Worm (Caenorhabditis elegans) whole organism, L4 larva: ENCODE results near the gene rabn-5.
A peak's percentile ranks its signal among the peaks of the same experiment; 100 is the strongest.

Experiments used
- D1046.2 ChIP-seq: fragments of 200-800 bp; sonication (Bioruptor generic); IDR thresholded peaks from 2 replicates; pipeline ENCODE4 v1.3.6; 2022; ENCODE audit warnings: missing genetic modification characterization, missing compliant biosample characterization
- F44E2.7 ChIP-seq: fragments of 200-800 bp; sonication (Bioruptor generic); IDR thresholded peaks from 2 replicates; pipeline ENCODE4 v2.1.2; 2022; ENCODE audit warnings: missing genetic modification characterization, missing compliant biosample characterization
- F49E8.2 ChIP-seq: sonication (generic microtip); optimal IDR thresholded peaks from 2 replicates; lab custom pipeline; 2016; ENCODE audit warnings: missing compliant biosample characterization, mild to moderate bottlenecking, missing genetic modification characterization, borderline replicate concordance
- Y105C5A.15 ChIP-seq: fragments of 200-800 bp; sonication (Bioruptor generic); IDR thresholded peaks from 2 replicates; pipeline ENCODE4 v1.3.6; 2022; ENCODE audit warnings: missing genetic modification characterization, missing compliant biosample characterization
- Y5F2A.4 ChIP-seq: fragments of 200-800 bp; sonication (Bioruptor generic); optimal IDR thresholded peaks from 2 replicates; lab custom pipeline; 2018; ENCODE audit warnings: mild to moderate bottlenecking, missing genetic modification characterization, missing compliant biosample characterization
- Y75B8A.6 ChIP-seq: fragments of 200-800 bp; sonication (Bioruptor generic); IDR thresholded peaks from 2 replicates; pipeline ENCODE4 v1.3.6; 2022; ENCODE audit warnings: missing genetic modification reagents, missing genetic modification characterization, missing compliant biosample characterization
- ZK337.2 ChIP-seq: fragments of 200-800 bp; sonication (Bioruptor generic); IDR thresholded peaks from 2 replicates; pipeline ENCODE4 v1.3.6; 2022; ENCODE audit warnings: missing genetic modification reagents, missing genetic modification characterization, missing compliant biosample characterization
- ama-1 ChIP-seq: fragments of 150-350 bp; optimal IDR thresholded peaks from 2 replicates; lab custom pipeline; 2014; ENCODE audit warnings: inconsistent platforms, mixed read lengths
- ceh-20 ChIP-seq: fragments of 200-800 bp; sonication (Bioruptor generic); IDR thresholded peaks from 2 replicates; pipeline ENCODE4 v1.3.6; 2022; ENCODE audit warnings: missing genetic modification reagents, missing genetic modification characterization, missing compliant biosample characterization
- ceh-44 ChIP-seq: fragments of 200-800 bp; sonication (Bioruptor generic); IDR thresholded peaks from 2 replicates; pipeline ENCODE4 v1.3.6; 2022; ENCODE audit warnings: missing genetic modification reagents, missing genetic modification characterization, missing compliant biosample characterization
- ceh-62 ChIP-seq: sonication (generic microtip); optimal IDR thresholded peaks from 2 replicates; lab custom pipeline; 2017; ENCODE audit warnings: missing biosample characterization, missing genetic modification characterization
- ceh-82 ChIP-seq: sonication (generic microtip); optimal IDR thresholded peaks from 2 replicates; lab custom pipeline; 2017; ENCODE audit warnings: missing biosample characterization, missing genetic modification characterization
- ces-1 ChIP-seq: fragments of 150-350 bp; sonication (generic microtip); optimal IDR thresholded peaks from 4 replicates; lab custom pipeline; 2014; ENCODE audit warnings: missing biosample characterization, missing genetic modification reagents, missing genetic modification characterization
- daf-12 ChIP-seq: fragments of 150-350 bp; optimal IDR thresholded peaks from 2 replicates; lab custom pipeline; 2014; ENCODE audit warnings: missing biosample characterization, missing genetic modification reagents, missing genetic modification characterization
- daf-16 ChIP-seq, 3 experiments: sonication (generic microtip); optimal IDR thresholded peaks; 2 replicates each; lab custom pipeline; 2016 to 2017; ENCODE audit warnings: missing genetic modification characterization in 3 of 3, missing genetic modification reagents in 3 of 3, mild to moderate bottlenecking in 2 of 3, missing compliant biosample characterization in 2 of 3, missing biosample characterization in 1 of 3, moderate library complexity in 1 of 3
- daf-8 ChIP-seq: fragments of 200-800 bp; sonication (Bioruptor generic); IDR thresholded peaks from 2 replicates; pipeline ENCODE4 v1.3.6; 2022; ENCODE audit warnings: missing genetic modification characterization, missing compliant biosample characterization
- dmd-9 ChIP-seq: fragments of 200-800 bp; sonication (Bioruptor generic); IDR thresholded peaks from 2 replicates; pipeline ENCODE4 v1.3.6; 2022; ENCODE audit warnings: missing genetic modification reagents, missing genetic modification characterization, missing compliant biosample characterization
- egl-43 ChIP-seq: fragments of 200-800 bp; sonication (Bioruptor generic); IDR thresholded peaks from 2 replicates; pipeline ENCODE4 v1.3.6; 2022; ENCODE audit warnings: missing genetic modification reagents, missing genetic modification characterization, missing compliant biosample characterization
- gei-8 ChIP-seq: fragments of 200-800 bp; sonication (Bioruptor generic); optimal IDR thresholded peaks from 2 replicates; lab custom pipeline; 2018; ENCODE audit warnings: mild to moderate bottlenecking, missing genetic modification characterization, missing compliant biosample characterization
- hlh-11 ChIP-seq: fragments of 200-800 bp; sonication (Bioruptor generic); optimal IDR thresholded peaks from 2 replicates; lab custom pipeline; 2018; ENCODE audit warnings: mild to moderate bottlenecking, missing genetic modification characterization, missing compliant biosample characterization
- lin-13 ChIP-seq: fragments of 150-350 bp; optimal IDR thresholded peaks from 2 replicates; lab custom pipeline; 2014; ENCODE audit warnings: missing biosample characterization, missing genetic modification reagents, missing genetic modification characterization
- lin-39 ChIP-seq: fragments of 150-350 bp; optimal IDR thresholded peaks from 2 replicates; lab custom pipeline; 2014; ENCODE audit warnings: missing biosample characterization, missing genetic modification reagents, missing genetic modification characterization
- lir-3 ChIP-seq: sonication (generic microtip); optimal IDR thresholded peaks from 2 replicates; lab custom pipeline; 2016; ENCODE audit warnings: mild to moderate bottlenecking, missing genetic modification characterization, missing compliant biosample characterization
- lsy-2 ChIP-seq, 2 experiments: fragments of 150-350 bp in 1 of 2; sonication (generic microtip) in 1 of 2; optimal IDR thresholded peaks; 2 replicates each; lab custom pipeline; 2014 to 2017; ENCODE audit warnings: missing biosample characterization in 2 of 2, missing genetic modification characterization in 2 of 2
- madf-9 ChIP-seq: fragments of 200-800 bp; sonication (Bioruptor generic); conservative IDR thresholded peaks from 2 replicates; pipeline ENCODE4 v1.3.6; 2022; ENCODE audit warnings: missing genetic modification reagents, missing genetic modification characterization, missing compliant biosample characterization
- mdl-1 ChIP-seq, 2 experiments: fragments of 150-350 bp in 1 of 2; sonication (generic microtip) in 1 of 2; optimal IDR thresholded peaks; 2 replicates each; lab custom pipeline; 2014 to 2017; ENCODE audit warnings: missing biosample characterization in 2 of 2, missing genetic modification characterization in 2 of 2
- mes-2 ChIP-seq: sonication (generic microtip); optimal IDR thresholded peaks from 2 replicates; lab custom pipeline; 2016; ENCODE audit warnings: missing genotype, mild to moderate bottlenecking, missing genetic modification characterization, missing compliant biosample characterization; ENCODE audit not compliant: poor library complexity, severe bottlenecking
- nhr-10 ChIP-seq: fragments of 150-350 bp; optimal IDR thresholded peaks from 2 replicates; lab custom pipeline; 2014; ENCODE audit warnings: missing biosample characterization, missing genetic modification characterization
- nhr-11 ChIP-seq: fragments of 150-350 bp; optimal IDR thresholded peaks from 2 replicates; lab custom pipeline; 2014; ENCODE audit warnings: missing biosample characterization, missing genetic modification characterization
- pha-4 ChIP-seq, 2 experiments: fragments of 150-350 bp in 1 of 2; fragments of 200-800 bp in 1 of 2; sonication (Bioruptor generic) in 1 of 2; IDR thresholded peaks in 1 of 2; optimal IDR thresholded peaks in 1 of 2; 2 replicates each; pipeline versions ENCODE4 v1.3.6 to Lab custom; 2014 to 2022; ENCODE audit warnings: missing genetic modification characterization in 2 of 2, missing genetic modification reagents in 2 of 2, missing biosample characterization in 1 of 2, missing compliant biosample characterization in 1 of 2
- rbr-2 ChIP-seq: sonication (generic microtip); optimal IDR thresholded peaks from 2 replicates; lab custom pipeline; 2016; ENCODE audit warnings: missing genotype, missing genetic modification characterization, missing compliant biosample characterization
- set-16 ChIP-seq: fragments of 200-800 bp; sonication (Bioruptor generic); IDR thresholded peaks from 2 replicates; pipeline ENCODE4 v1.3.6; 2022; ENCODE audit warnings: missing genetic modification reagents, missing genetic modification characterization, missing compliant biosample characterization
- snpc-1.2 ChIP-seq: fragments of 200-800 bp; sonication (Bioruptor generic); IDR thresholded peaks from 2 replicates; pipeline ENCODE4 v1.3.6; 2022; ENCODE audit warnings: missing genetic modification reagents, missing genetic modification characterization, missing compliant biosample characterization
- unc-62 ChIP-seq, 3 experiments: fragments of 150-350 bp in 1 of 3; sonication (generic microtip); optimal IDR thresholded peaks in 2 of 3; peaks in 1 of 3; 1 replicate in 1 of 3; 2 replicates in 2 of 3; lab custom pipeline; 2014 to 2017; ENCODE audit warnings: missing biosample characterization in 3 of 3, missing genetic modification characterization in 3 of 3, missing genetic modification reagents in 3 of 3, missing genotype in 1 of 3
- vab-7 ChIP-seq: fragments of 200-800 bp; sonication (Bioruptor generic); IDR thresholded peaks from 2 replicates; pipeline ENCODE4 v1.3.6; 2022; ENCODE audit warnings: missing genetic modification reagents, missing genetic modification characterization, missing compliant biosample characterization
- zag-1 ChIP-seq: fragments of 150-350 bp; optimal IDR thresholded peaks from 2 replicates; lab custom pipeline; 2014; ENCODE audit warnings: missing biosample characterization, missing genetic modification characterization
- zfp-3 ChIP-seq: fragments of 200-800 bp; sonication (Bioruptor generic); conservative IDR thresholded peaks from 2 replicates; pipeline ENCODE4 v1.3.6; 2022; ENCODE audit warnings: missing genetic modification reagents, missing genetic modification characterization, missing compliant biosample characterization
- ztf-11 ChIP-seq: fragments of 150-350 bp; optimal IDR thresholded peaks from 2 replicates; lab custom pipeline; 2014; ENCODE audit warnings: missing biosample characterization, missing genetic modification characterization

The rabn-5 gene

DNA sequence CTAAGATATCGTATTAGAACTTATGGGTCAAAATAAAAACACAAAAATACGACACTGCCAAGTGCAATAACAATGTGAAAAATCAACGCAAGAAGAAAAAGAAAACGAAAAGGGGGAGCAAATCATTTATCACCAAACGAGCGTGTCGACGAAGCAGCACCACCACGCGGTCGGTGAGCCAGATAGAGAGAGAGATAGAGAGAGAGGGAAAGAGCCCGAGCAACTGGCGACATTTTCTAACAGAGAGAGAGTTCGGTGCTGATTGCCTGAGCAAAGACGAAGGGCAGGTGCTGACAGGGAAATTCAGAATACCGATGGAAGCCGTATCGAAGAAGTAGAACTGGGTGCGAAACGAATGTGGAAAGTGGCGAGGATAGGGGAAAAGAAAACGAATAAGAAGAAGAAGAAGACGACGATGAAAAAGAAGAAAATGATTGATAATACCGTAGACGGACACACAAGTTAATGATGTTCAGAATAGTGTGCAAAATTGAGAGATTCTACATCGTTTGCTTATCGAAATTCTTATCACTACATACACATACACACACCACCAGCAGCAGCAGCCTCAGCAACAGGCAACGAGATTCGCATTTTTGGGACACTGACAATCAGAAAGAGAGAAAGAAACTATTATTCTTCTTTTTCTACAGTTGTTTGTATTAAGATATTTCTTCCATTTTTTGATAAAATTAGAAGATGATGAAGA is 29.0 kb upstream of the rabn-5 start (continued):
- TF ChIP-seq lsy-2 (tag; optimal IDR thresholded peaks at IDR 0.05; lab: Kevin White, UChicago) (peak in 1 of 2 experiments; percentile 23), zfp-3 (no peak)

DNA sequence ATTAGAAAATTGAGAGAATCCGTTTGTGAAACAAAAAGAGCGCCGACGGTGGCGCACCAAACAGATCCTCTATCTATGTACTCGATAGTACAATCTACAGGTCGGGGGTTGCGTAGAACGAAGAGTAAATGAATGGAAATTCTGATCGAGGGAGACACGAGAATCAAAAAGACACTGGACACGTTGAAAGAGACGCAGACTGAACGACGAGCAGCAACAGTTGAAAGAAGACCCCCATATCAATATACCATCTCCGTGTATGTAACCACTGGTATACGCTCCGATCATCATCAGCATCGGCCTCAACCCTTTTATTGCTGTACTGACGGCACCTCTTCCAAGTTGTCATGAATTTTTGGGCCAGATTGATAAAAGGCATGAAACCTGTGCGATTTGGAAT is 28.1 kb upstream of the rabn-5 start:
- no peak for TF ChIP-seq daf-12 (tag; lab: Kevin White, UChicago)
- no peak for TF ChIP-seq daf-16 (GFP tag; optimal IDR thresholded peaks at IDR 0.05; lab: Kevin White, UChicago)
- TF ChIP-seq daf-16 (tag; optimal IDR thresholded peaks at IDR 0.05; lab: Kevin White, UChicago): peak; percentile 30
- TF ChIP-seq nhr-11 (tag; lab: Kevin White, UChicago): no peak
- TF ChIP-seq mdl-1 (tag; optimal IDR thresholded peaks at IDR 0.05; lab: Kevin White, UChicago): peak in 1 of 2 experiments; percentile 2
- TF ChIP-seq nhr-10: no peak
- TF ChIP-seq pha-4 (GFP tag; IDR thresholded peaks at IDR 0.05; lab: Robert Waterston, UW): no peak
- TF ChIP-seq pha-4 (tag; optimal IDR thresholded peaks at IDR 0.05; lab: Kevin White, UChicago): no peak
- peak in 1 of 2 experiments; percentile 86 for TF ChIP-seq unc-62 (GFP tag; optimal IDR thresholded peaks at IDR 0.05 in 1 of 2; lab: Kevin White, UChicago)
- TF ChIP-seq unc-62 (tag; optimal IDR thresholded peaks at IDR 0.05; lab: Kevin White, UChicago): no peak
- TF ChIP-seq, all 104 proteins: peak for 3

DNA sequence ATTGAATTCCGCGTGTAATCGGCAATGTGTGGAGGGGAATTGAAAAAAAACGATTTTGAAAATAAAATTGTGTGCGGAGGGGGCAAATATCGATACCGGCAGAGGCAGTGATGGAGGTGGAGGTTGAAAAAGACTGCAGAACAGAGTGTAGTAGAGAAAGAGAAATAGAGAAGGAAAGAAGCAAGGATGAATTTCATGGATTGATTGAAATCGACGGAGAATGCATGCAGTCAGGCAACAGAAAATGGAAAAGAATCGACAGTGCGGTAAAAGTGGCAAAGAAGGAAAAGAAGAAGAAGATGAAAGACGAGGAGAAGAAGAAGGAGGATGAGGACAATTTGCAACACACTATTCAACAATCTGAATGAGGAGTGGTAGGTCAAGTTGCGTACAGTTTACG is 27.5 kb upstream of the rabn-5 start, which contains the start of gene W04D12.1:
Gene W04D12.1, plus strand, starts transcription at position 111 of the 400 bp plus-strand sequence.
- TF ChIP-seq unc-62 (GFP tag; optimal IDR thresholded peaks at IDR 0.05 in 1 of 2; lab: Kevin White, UChicago): peak in 1 of 2 experiments; percentile 63
- no peak for TF ChIP-seq unc-62 (tag; optimal IDR thresholded peaks at IDR 0.05; lab: Kevin White, UChicago)
- TF ChIP-seq snpc-1.2 (GFP tag; lab: Robert Waterston, UW): 0 out of 2 replicates have a peak, but pooled peaks have one; percentile 32
- TF ChIP-seq ZK337.2 (GFP tag; lab: Robert Waterston, UW): 0 out of 2 replicates have a peak, but pooled peaks have one; percentile 15
- TF ChIP-seq lsy-2 (tag; optimal IDR thresholded peaks at IDR 0.05; lab: Kevin White, UChicago): no peak
- TF ChIP-seq, all 104 proteins: peak for 3

DNA sequence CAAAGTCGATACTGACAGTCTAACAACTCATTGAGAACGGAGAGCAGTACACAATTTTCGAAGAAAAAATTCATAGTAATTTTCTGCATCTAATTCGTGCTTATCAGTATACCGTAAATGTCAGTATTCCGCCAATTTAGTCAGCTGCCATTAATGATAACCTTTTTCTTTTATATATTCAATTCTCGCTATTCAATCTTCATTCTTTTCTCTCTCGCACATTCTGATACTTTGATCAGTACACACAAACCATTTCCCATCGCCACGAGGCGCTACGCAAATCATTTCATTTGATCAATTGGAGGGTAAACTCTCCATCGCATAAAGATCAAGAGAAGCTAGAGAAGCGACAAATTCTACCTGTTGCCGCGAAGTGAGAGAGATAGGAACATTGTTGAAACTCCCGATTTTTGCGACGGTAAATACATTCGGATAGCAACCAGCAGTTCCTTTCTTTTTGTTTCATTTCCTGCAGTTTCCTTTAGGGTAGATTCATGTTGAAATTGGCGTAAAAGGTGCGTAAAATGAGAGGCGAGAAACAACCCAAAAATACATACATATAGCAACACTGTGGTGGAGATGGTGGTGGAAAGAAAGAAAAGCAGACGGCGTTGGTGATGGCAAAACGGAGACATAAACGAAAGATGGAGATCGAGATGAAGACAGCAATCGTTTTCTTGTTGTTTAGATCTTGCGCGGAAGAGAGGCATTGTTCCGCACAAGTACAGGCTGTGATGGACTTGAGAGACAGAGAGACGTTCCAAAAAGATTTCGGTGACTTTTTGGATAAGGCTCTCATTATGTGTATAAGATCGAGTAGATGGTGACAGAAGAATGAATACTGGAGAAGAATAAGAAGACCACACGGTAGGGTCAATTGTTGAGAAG is 25.9 kb upstream of the rabn-5 start:
- TF ChIP-seq Y75B8A.6: no peak
- TF ChIP-seq unc-62 (GFP tag; optimal IDR thresholded peaks at IDR 0.05 in 1 of 2; lab: Kevin White, UChicago): peak; percentile 49 to 82
- no peak for TF ChIP-seq unc-62 (tag; optimal IDR thresholded peaks at IDR 0.05; lab: Kevin White, UChicago)
- no peak for TF ChIP-seq ceh-44
- peak; percentile 70 to 93 for TF ChIP-seq mdl-1 (tag; optimal IDR thresholded peaks at IDR 0.05; lab: Kevin White, UChicago)
- no peak for TF ChIP-seq egl-43
- no peak for TF ChIP-seq Y105C5A.15 (GFP tag; lab: Robert Waterston, UW)
- 0 out of 2 replicates have a peak, but pooled peaks have one; percentile 31 for TF ChIP-seq zfp-3
- TF ChIP-seq nhr-10: peak; percentile 52
- no peak for TF ChIP-seq set-16 (GFP tag; lab: Robert Waterston, UW)
- TF ChIP-seq rbr-2 (tag; lab: Kevin White, UChicago): no peak
- no peak for TF ChIP-seq D1046.2
- no peak for TF ChIP-seq ztf-11 (tag; lab: Kevin White, UChicago)
- no peak for TF ChIP-seq lir-3
- no peak for TF ChIP-seq Y5F2A.4 (GFP tag; lab: Kevin White, UChicago)
- no peak for TF ChIP-seq F49E8.2 (tag; lab: Kevin White, UChicago)
- TF ChIP-seq zag-1 (tag; lab: Kevin White, UChicago): no peak
- no peak; the same call in 1 of the 2 replicates for TF ChIP-seq ceh-20 (GFP tag; lab: Robert Waterston, UW)
- TF ChIP-seq ama-1: peak; percentile 33
- peak; percentile 93 for TF ChIP-seq hlh-11
- TF ChIP-seq madf-9 (GFP tag; lab: Robert Waterston, UW): no peak
- no peak for TF ChIP-seq ces-1 (GFP tag; lab: Kevin White, UChicago)
- TF ChIP-seq lin-13 (GFP tag; lab: Kevin White, UChicago): no peak
- no peak for TF ChIP-seq gei-8 (GFP tag; lab: Kevin White, UChicago)
- no peak for TF ChIP-seq dmd-9 (GFP tag; lab: Robert Waterston, UW)
- peak; percentile 30 for TF ChIP-seq mes-2
- TF ChIP-seq F44E2.7 (GFP tag; lab: Robert Waterston, UW): no peak
- no peak for TF ChIP-seq vab-7
- TF ChIP-seq lin-39 (tag; lab: Kevin White, UChicago): no peak
- TF ChIP-seq ceh-82 (tag; lab: Kevin White, UChicago): no peak
- TF ChIP-seq daf-8 (GFP tag; lab: Robert Waterston, UW): no peak
- TF ChIP-seq ceh-62 (tag; lab: Kevin White, UChicago): no peak
